Fruit fly (Drosophila melanogaster): ENCODE measurements around the gene mira.

DNA sequence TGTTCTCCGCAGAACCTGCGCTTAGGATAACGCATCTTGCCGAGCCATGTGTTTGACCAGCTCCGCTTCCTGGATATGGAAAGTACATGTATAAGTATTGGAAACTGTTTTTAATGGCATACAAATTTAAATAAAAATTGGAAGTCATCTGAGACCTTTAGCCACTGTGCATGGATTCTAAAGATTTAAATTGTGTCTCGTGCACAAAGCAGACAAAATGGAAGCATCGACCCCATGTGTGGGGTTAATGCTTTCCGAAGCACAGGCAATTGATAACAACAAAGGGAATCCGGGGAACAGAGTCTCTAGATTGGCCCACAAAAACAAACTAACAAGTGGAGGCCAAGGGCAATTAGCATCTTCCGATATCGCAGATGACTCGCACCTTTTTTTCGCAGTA is 33.2 kb downstream of the mira start:
- TF ChIP-seq hbn (GFP tag; IDR thresholded peaks at IDR 0.05; ENCODE audit: partially characterized antibody) (no peak), ham (GFP tag; IDR thresholded peaks at IDR 0.05) (no peak), CG4730 (GFP tag; IDR thresholded peaks at IDR 0.05) (no peak), CG10321 (GFP tag; IDR thresholded peaks at IDR 0.05) (no peak), CG12299 (tag; optimal IDR thresholded peaks at IDR 0.05) (no peak), ash1 (GFP tag; optimal IDR thresholded peaks at IDR 0.05) (no peak), dysf (GFP tag; IDR thresholded peaks at IDR 0.05) (no peak), CG12744 (GFP tag; optimal IDR thresholded peaks at IDR 0.05) (no peak), CG8944 (GFP tag; optimal IDR thresholded peaks at IDR 0.05) (no peak), wor (GFP tag; IDR thresholded peaks at IDR 0.05) (no peak), fru (optimal IDR thresholded peaks at IDR 0.05) (no peak), ara (GFP tag; IDR thresholded peaks at IDR 0.05) (no peak), amos (GFP tag; IDR thresholded peaks at IDR 0.05; ENCODE audit: partially characterized antibody) (no peak), Sox102F (GFP tag; optimal IDR thresholded peaks at IDR 0.05) (no peak)
